Worm (Caenorhabditis elegans): ENCODE results near the gene dct-16.

Gene dct-16

ce11 chrV:20527493-20527892, 28.6 kb upstream of the dct-16 start, which contains the start of gene Y38H6C.13:
Y38H6C.13 (plus strand) TSS chrV:20527793.
- no peak for TF ChIP-seq nhr-6 (tag; optimal IDR thresholded peaks at IDR 0.05)
- TF ChIP-seq hlh-11 (tag; optimal IDR thresholded peaks at IDR 0.05) = no peak
- TF ChIP-seq F44E2.7 (GFP tag; IDR thresholded peaks at IDR 0.05) = no peak
- no peak for TF ChIP-seq tag-97 (GFP tag; IDR thresholded peaks at IDR 0.05)
- TF ChIP-seq mxl-2 (GFP tag; conservative IDR thresholded peaks at IDR 0.05) = no peak

- no peak for TF ChIP-seq pha-4 (GFP tag; IDR thresholded peaks at IDR 0.05)
- TF ChIP-seq pha-4 (tag; optimal IDR thresholded peaks at IDR 0.05) = no peak
- TF ChIP-seq T20F7.1 (GFP tag; optimal IDR thresholded peaks at IDR 0.05) = no peak
- peak; percentile 15 for TF ChIP-seq nhr-6 (tag; optimal IDR thresholded peaks at IDR 0.05)
- peak; percentile 44; the same call in 1 of the 2 replicates for TF ChIP-seq dmd-6 (GFP tag; IDR thresholded peaks at IDR 0.05)
- TF ChIP-seq attf-4 (tag; optimal IDR thresholded peaks at IDR 0.05) = no peak
- TF ChIP-seq nhr-28 (tag; optimal IDR thresholded peaks at IDR 0.05) = peak; percentile 84
- no peak for TF ChIP-seq sdz-12 (GFP tag; optimal IDR thresholded peaks at IDR 0.05)
- peak; percentile 81 for TF ChIP-seq pqm-1 (tag; optimal IDR thresholded peaks at IDR 0.05)
- no peak for TF ChIP-seq nhr-48 (tag; optimal IDR thresholded peaks at IDR 0.05)
- TF ChIP-seq daf-16 (GFP tag; optimal IDR thresholded peaks at IDR 0.05) = no peak
- peak; percentile 60 for TF ChIP-seq daf-16 (tag; optimal IDR thresholded peaks at IDR 0.05)
- peak; percentile 68 for TF ChIP-seq php-3 (GFP tag; IDR thresholded peaks at IDR 0.05)
Observed at ce11 chrV:20525816-20526459, 27.1 kb upstream of the dct-16 start, which contains the start of the genes srh-166 and Y38H6C.24. srh-166 (minus strand) TSS chrV:20525866. Y38H6C.24 (plus strand) TSS chrV:20526435.

- TF ChIP-seq fkh-10 (GFP tag; optimal IDR thresholded peaks at IDR 0.05) (peak; percentile 26), daf-16 (GFP tag; optimal IDR thresholded peaks at IDR 0.05) (no peak), daf-16 (tag; optimal IDR thresholded peaks at IDR 0.05) (peak; percentile 34), daf-19 (GFP tag; conservative IDR thresholded peaks at IDR 0.05) (no peak), F10B5.3 (tag; optimal IDR thresholded peaks at IDR 0.05) (no peak)
Observed at ce11 chrV:20522219-20522618, 23.4 kb upstream of the dct-16 start, which contains the start of the genes Y38H6C.9 and fbxa-150. Y38H6C.9 (minus strand) TSS chrV:20522270. fbxa-150 (plus strand) TSS chrV:20522598.

ce11 chrV:20518927-20519326, 20.1 kb upstream of the dct-16 start, which contains the start of gene Y38H6C.25:
Y38H6C.25 (plus strand) TSS chrV:20519227.
- TF ChIP-seq nhr-41 (GFP tag; IDR thresholded peaks at IDR 0.05) (no peak), dpl-1 (GFP tag; optimal IDR thresholded peaks at IDR 0.05) (no peak), F44E2.7 (GFP tag; IDR thresholded peaks at IDR 0.05) (0 out of 2 replicates have a peak, but pooled peaks have one; percentile 32), spr-1 (tag; optimal IDR thresholded peaks at IDR 0.05) (no peak), nhr-28 (tag; optimal IDR thresholded peaks at IDR 0.05) (no peak), zfp-2 (tag; optimal IDR thresholded peaks at IDR 0.05) (no peak)

DNA sequence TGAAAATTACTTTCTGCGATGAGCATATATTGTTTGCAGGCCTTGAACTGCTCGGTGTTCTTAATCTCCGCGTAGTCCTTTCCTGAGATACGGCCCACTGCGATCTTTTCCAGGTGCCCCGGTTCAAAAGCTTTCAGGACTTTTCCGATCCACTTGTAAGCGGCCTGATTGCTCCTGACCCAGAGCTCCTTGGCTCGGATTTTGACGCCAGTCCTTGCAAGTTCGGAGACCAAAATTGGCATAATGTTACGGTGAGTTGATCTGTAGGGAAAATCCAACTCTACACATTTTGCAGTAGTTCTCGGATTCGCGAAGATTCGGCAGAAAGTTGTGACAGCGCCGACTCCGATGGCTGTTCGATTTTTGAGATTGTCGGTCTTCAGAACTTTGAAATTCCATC, 18.1 kb upstream of the dct-16 start:
- TF ChIP-seq dmd-8 (GFP tag; IDR thresholded peaks at IDR 0.05) (no peak), F44E2.7 (GFP tag; IDR thresholded peaks at IDR 0.05) (0 out of 2 replicates have a peak, but pooled peaks have one; percentile 70), F26F4.8 (GFP tag; conservative IDR thresholded peaks at IDR 0.05) (no peak), lin-29 (GFP tag; IDR thresholded peaks at IDR 0.05) (no peak), aha-1 (tag) (peak; percentile 96), snpc-1.2 (GFP tag; IDR thresholded peaks at IDR 0.05) (no peak), hlh-11 (tag; optimal IDR thresholded peaks at IDR 0.05) (no peak)

ce11 chrV:20514483-20514882, 15.6 kb upstream of the dct-16 start:
- TF ChIP-seq D1046.2 (GFP tag; IDR thresholded peaks at IDR 0.05) = no peak
- TF ChIP-seq pqm-1 (tag; optimal IDR thresholded peaks at IDR 0.05) = peak; percentile 48

Measured in whole organism, L4 larva.